Fruit fly (Drosophila melanogaster): ENCODE data around the gene ninaE.

- TF ChIP-seq EcR (GFP tag; optimal IDR thresholded peaks at IDR 0.05) (no peak), usp (GFP tag; optimal IDR thresholded peaks at IDR 0.05) (no peak), pan (optimal IDR thresholded peaks at IDR 0.05) (no peak), psq (optimal IDR thresholded peaks at IDR 0.05) (no peak), Dll (optimal IDR thresholded peaks at IDR 0.05) (no peak)
Observed at dm6 chr3R:19879470-19880052, 8.4 kb downstream of the ninaE start, which contains the start of gene Ask1.
